Worm (Caenorhabditis elegans): ENCODE data around the gene F30H5.3.

The F30H5.3 gene

ce11 chrIII:526824-527223, 14.8 kb upstream of the F30H5.3 start, which contains the start of gene T22F7.4:
Gene T22F7.4, minus strand, starts transcription at chrIII:526924.
- TF ChIP-seq nhr-76 (tag; optimal IDR thresholded peaks at IDR 0.05) (no peak), nhr-43 (tag; optimal IDR thresholded peaks at IDR 0.05; ENCODE audit: poor library complexity, severe bottlenecking) (no peak), nhr-23 (tag; optimal IDR thresholded peaks at IDR 0.05) (no peak), elt-1 (tag; optimal IDR thresholded peaks at IDR 0.05) (no peak), sea-2 (GFP tag; optimal IDR thresholded peaks at IDR 0.05) (no peak), ZK546.5 (tag; optimal IDR thresholded peaks at IDR 0.05) (no peak), unc-62 (GFP tag; optimal IDR thresholded peaks at IDR 0.05) (no peak), snpc-4 (tag; optimal IDR thresholded peaks at IDR 0.05) (no peak), nhr-12 (tag; optimal IDR thresholded peaks at IDR 0.05) (no peak), ceh-16 (tag; optimal IDR thresholded peaks at IDR 0.05) (no peak), skn-1 (tag; optimal IDR thresholded peaks at IDR 0.05) (no peak), daf-12 (tag; optimal IDR thresholded peaks at IDR 0.05) (no peak), fkh-10 (GFP tag; optimal IDR thresholded peaks at IDR 0.05) (no peak), nhr-28 (tag; optimal IDR thresholded peaks at IDR 0.05) (no peak), jun-1 (tag; optimal IDR thresholded peaks at IDR 0.05) (no peak), ama-1 (optimal IDR thresholded peaks at IDR 0.05) (no peak), hmg-11 (tag; optimal IDR thresholded peaks at IDR 0.05) (no peak), mml-1 (tag; optimal IDR thresholded peaks at IDR 0.05) (no peak), elt-2 (tag; optimal IDR thresholded peaks at IDR 0.05) (no peak), fkh-2 (tag; optimal IDR thresholded peaks at IDR 0.05) (no peak)

ce11 chrIII:523944-524343, 11.9 kb upstream of the F30H5.3 start, which contains the start of gene T22F7.3:
Gene T22F7.3, minus strand, starts transcription at chrIII:524044.
- TF ChIP-seq pqm-1 (tag; optimal IDR thresholded peaks at IDR 0.05), result no peak

- no peak for TF ChIP-seq sea-2 (GFP tag; optimal IDR thresholded peaks at IDR 0.05)
- TF ChIP-seq pha-4 (tag; optimal IDR thresholded peaks at IDR 0.05), result peak; percentile 16
- TF ChIP-seq egl-5 (tag; optimal IDR thresholded peaks at IDR 0.05), result no peak
Observed at ce11 chrIII:513360-513759, 1.3 kb upstream of the F30H5.3 start.

ce11 chrIII:509045-509444, 3.0 kb downstream of the F30H5.3 start:
- TF ChIP-seq egl-5 (tag; optimal IDR thresholded peaks at IDR 0.05) (no peak), nhr-28 (tag; optimal IDR thresholded peaks at IDR 0.05) (no peak), zag-1 (tag; optimal IDR thresholded peaks at IDR 0.05) (no peak), lin-39 (tag; optimal IDR thresholded peaks at IDR 0.05) (no peak), skn-1 (tag; optimal IDR thresholded peaks at IDR 0.05) (no peak), nhr-12 (tag; optimal IDR thresholded peaks at IDR 0.05) (no peak), unc-62 (GFP tag; optimal IDR thresholded peaks at IDR 0.05) (no peak)

ce11 chrIII:502583-502982, 9.4 kb downstream of the F30H5.3 start:
- TF ChIP-seq ceh-9 (tag; optimal IDR thresholded peaks at IDR 0.05) (no peak), elt-3 (tag; optimal IDR thresholded peaks at IDR 0.05) (peak in 1 of 3 experiments; percentile 58), nhr-77 (tag; optimal IDR thresholded peaks at IDR 0.05) (peak; percentile 29), hmg-11 (tag; optimal IDR thresholded peaks at IDR 0.05) (peak; percentile 93), pha-4 (tag; optimal IDR thresholded peaks at IDR 0.05) (peak; percentile 82), jun-1 (tag; optimal IDR thresholded peaks at IDR 0.05) (no peak), lsy-12 (tag; optimal IDR thresholded peaks at IDR 0.05) (peak; percentile 66), elt-1 (tag; optimal IDR thresholded peaks at IDR 0.05) (no peak), R02D3.7 (tag; optimal IDR thresholded peaks at IDR 0.05) (peak; percentile 2), aly-2 (tag; optimal IDR thresholded peaks at IDR 0.05) (no peak), fos-1 (tag; optimal IDR thresholded peaks at IDR 0.05) (no peak), zag-1 (tag; optimal IDR thresholded peaks at IDR 0.05) (no peak), snpc-4 (tag; optimal IDR thresholded peaks at IDR 0.05) (peak; percentile 57), ztf-11 (tag; optimal IDR thresholded peaks at IDR 0.05) (no peak), eor-1 (tag; optimal IDR thresholded peaks at IDR 0.05) (no peak), unc-62 (GFP tag; optimal IDR thresholded peaks at IDR 0.05) (no peak), skn-1 (tag; optimal IDR thresholded peaks at IDR 0.05) (peak; percentile 67), nhr-43 (tag; optimal IDR thresholded peaks at IDR 0.05; ENCODE audit: poor library complexity, severe bottlenecking) (peak; percentile 89), nhr-23 (tag; optimal IDR thresholded peaks at IDR 0.05) (peak; percentile 72), egl-5 (tag; optimal IDR thresholded peaks at IDR 0.05) (peak; percentile 80), ama-1 (optimal IDR thresholded peaks at IDR 0.05) (peak; percentile 17), elt-2 (tag; optimal IDR thresholded peaks at IDR 0.05) (peak; percentile 63), nhr-28 (tag; optimal IDR thresholded peaks at IDR 0.05) (no peak), mml-1 (tag; optimal IDR thresholded peaks at IDR 0.05) (no peak), nfya-1 (tag; optimal IDR thresholded peaks at IDR 0.05; ENCODE audit: insufficient read depth) (no peak), nhr-67 (tag; optimal IDR thresholded peaks at IDR 0.05) (no peak), lin-39 (tag; optimal IDR thresholded peaks at IDR 0.05) (peak; percentile 95), tbx-2 (tag; optimal IDR thresholded peaks at IDR 0.05) (peak; percentile 80), egl-27 (tag; optimal IDR thresholded peaks at IDR 0.05) (peak; percentile 24), ztf-4 (tag; optimal IDR thresholded peaks at IDR 0.05) (no peak), ceh-82 (tag; optimal IDR thresholded peaks at IDR 0.05) (peak; percentile 9), fkh-10 (GFP tag; optimal IDR thresholded peaks at IDR 0.05) (no peak), unc-39 (tag; optimal IDR thresholded peaks at IDR 0.05) (no peak), ceh-16 (tag; optimal IDR thresholded peaks at IDR 0.05) (no peak), lin-15B (tag; optimal IDR thresholded peaks at IDR 0.05) (peak; percentile 23), nhr-76 (tag; optimal IDR thresholded peaks at IDR 0.05) (no peak), daf-12 (tag; optimal IDR thresholded peaks at IDR 0.05) (no peak), pqm-1 (tag; optimal IDR thresholded peaks at IDR 0.05) (peak; percentile 47), nhr-12 (tag; optimal IDR thresholded peaks at IDR 0.05) (no peak)
